Worm (Caenorhabditis elegans): ENCODE data around the gene nspd-7.

ce11 chrIV:10252886-10253639 is 15.9 kb downstream of the nspd-7 start:
- TF ChIP-seq unc-42 (tag; optimal IDR thresholded peaks at IDR 0.05) (no peak), elt-4 (tag; optimal IDR thresholded peaks at IDR 0.05) (no peak), zip-5 (tag; optimal IDR thresholded peaks at IDR 0.05) (no peak), ceh-19 (GFP tag; optimal IDR thresholded peaks at IDR 0.05) (no peak), F13H6.1 (tag; optimal IDR thresholded peaks at IDR 0.05) (no peak)

Measured in whole organism, late embryonic.